Fruit fly (Drosophila melanogaster): ENCODE results near the gene abd-A.

DNA sequence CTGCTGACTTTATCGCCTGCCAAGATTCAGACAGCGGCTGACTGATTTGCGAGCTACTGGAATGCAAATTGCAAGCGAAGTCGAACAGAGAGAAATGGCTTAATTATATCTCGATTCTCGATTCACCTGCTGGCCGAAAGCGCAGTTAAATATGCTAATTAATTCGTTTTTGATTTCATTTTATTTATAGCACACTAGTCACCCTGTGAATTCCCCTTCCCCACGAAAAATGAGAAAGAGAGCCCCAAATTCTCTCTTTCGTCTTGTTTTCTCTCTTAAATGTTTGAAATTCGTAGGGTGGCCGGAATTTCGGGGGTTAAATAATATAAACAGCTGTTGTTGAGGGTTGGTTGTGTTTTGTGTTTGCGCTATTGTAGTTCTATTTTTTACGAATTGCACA lies 46.8 kb upstream of the abd-A start:
- TF ChIP-seq CG32767 (GFP tag; IDR thresholded peaks at IDR 0.05) (no peak), schlank (tag; optimal IDR thresholded peaks at IDR 0.05) (no peak), h (optimal IDR thresholded peaks at IDR 0.05) (no peak), Ptx1 (GFP tag; IDR thresholded peaks at IDR 0.05) (no peak), Hr51 (GFP tag; optimal IDR thresholded peaks at IDR 0.05) (no peak), Camta (GFP tag; optimal IDR thresholded peaks at IDR 0.05) (no peak), Xrp1 (GFP tag; IDR thresholded peaks at IDR 0.05) (no peak)
